Worm (Caenorhabditis elegans) whole organism, young adult: ENCODE measurements around the gene sre-27.
"Not testable (repeated sequence)": the region's sequence is repeated elsewhere in the genome, so short reads cannot be mapped to it uniquely, and the experiment has no call there.

Source experiments
- C06A6.2 ChIP-seq: fragments of 200-800 bp; sonication (Bioruptor generic); conservative IDR thresholded peaks from 2 replicates; pipeline ENCODE4 v1.3.6; 2022; ENCODE audit warnings: missing genetic modification characterization, missing compliant biosample characterization
- F22D6.2 ChIP-seq: sonication (generic microtip); optimal IDR thresholded peaks from 2 replicates; lab custom pipeline; 2016; ENCODE audit warnings: mild to moderate bottlenecking, missing genetic modification characterization, missing compliant biosample characterization
- F23B12.7 ChIP-seq: sonication (generic microtip); optimal IDR thresholded peaks from 2 replicates; lab custom pipeline; 2017; ENCODE audit warnings: missing genetic modification characterization, mild to moderate bottlenecking, missing compliant biosample characterization, antibody characterized with exemption, moderate library complexity; ENCODE audit not compliant: insufficient read depth
- ceh-40 ChIP-seq: fragments of 200-800 bp; sonication (Bioruptor generic); IDR thresholded peaks from 2 replicates; pipeline ENCODE4 v1.3.6; 2022; ENCODE audit warnings: missing genetic modification characterization, missing compliant biosample characterization
- egrh-3 ChIP-seq: fragments of 200-800 bp; sonication (Bioruptor generic); IDR thresholded peaks from 2 replicates; pipeline ENCODE4 v1.3.6; 2022; ENCODE audit warnings: missing genetic modification reagents, missing genetic modification characterization, missing compliant biosample characterization
- fkh-3 ChIP-seq: sonication (generic microtip); optimal IDR thresholded peaks from 2 replicates; lab custom pipeline; 2016; ENCODE audit warnings: mild to moderate bottlenecking, missing genetic modification characterization, missing compliant biosample characterization
- hsf-1 ChIP-seq: fragments of 200-800 bp; sonication (Bioruptor generic); IDR thresholded peaks from 2 replicates; pipeline ENCODE4 v1.3.6; 2022; ENCODE audit warnings: missing genetic modification reagents, missing genetic modification characterization, missing compliant biosample characterization
- lin-35 ChIP-seq, 3 experiments: fragments of 150-350 bp in 2 of 3; sonication (generic microtip) in 1 of 3; optimal IDR thresholded peaks; 2 replicates each; lab custom pipeline; 2014 to 2018; ENCODE audit warnings: missing biosample characterization in 3 of 3, missing genetic modification characterization in 3 of 3, missing genetic modification reagents in 3 of 3
- lin-40 ChIP-seq: sonication (generic microtip); optimal IDR thresholded peaks from 2 replicates; lab custom pipeline; 2016; ENCODE audit warnings: missing genetic modification characterization, mild to moderate bottlenecking, missing compliant biosample characterization, missing genotype, missing genetic modification reagents
- mes-4 ChIP-seq: sonication (generic microtip); optimal IDR thresholded peaks from 2 replicates; lab custom pipeline; 2016; ENCODE audit warnings: missing genotype, missing genetic modification characterization, missing compliant biosample characterization
- nhr-90 ChIP-seq: sonication (generic microtip); optimal IDR thresholded peaks from 2 replicates; lab custom pipeline; 2016; ENCODE audit warnings: missing genotype, mild to moderate bottlenecking, missing genetic modification characterization, missing compliant biosample characterization
- snpc-1.3 ChIP-seq: sonication (generic microtip); optimal IDR thresholded peaks from 2 replicates; lab custom pipeline; 2017; ENCODE audit warnings: missing genetic modification characterization, mild to moderate bottlenecking, missing compliant biosample characterization, antibody characterized with exemption, moderate library complexity, missing genotype, missing genetic modification reagents; ENCODE audit not compliant: insufficient read depth
- snpc-4 ChIP-seq, 5 experiments: fragments of 150-350 bp in 1 of 5; sonication (generic microtip) in 4 of 5; optimal IDR thresholded peaks; 2 replicates each; lab custom pipeline; 2014 to 2018; ENCODE audit warnings: missing genetic modification characterization in 5 of 5, missing biosample characterization in 3 of 5, antibody characterized with exemption in 2 of 5, mild to moderate bottlenecking in 2 of 5, missing compliant biosample characterization in 2 of 5, missing genotype in 2 of 5, moderate library complexity in 2 of 5, missing genetic modification reagents in 1 of 5

DNA sequence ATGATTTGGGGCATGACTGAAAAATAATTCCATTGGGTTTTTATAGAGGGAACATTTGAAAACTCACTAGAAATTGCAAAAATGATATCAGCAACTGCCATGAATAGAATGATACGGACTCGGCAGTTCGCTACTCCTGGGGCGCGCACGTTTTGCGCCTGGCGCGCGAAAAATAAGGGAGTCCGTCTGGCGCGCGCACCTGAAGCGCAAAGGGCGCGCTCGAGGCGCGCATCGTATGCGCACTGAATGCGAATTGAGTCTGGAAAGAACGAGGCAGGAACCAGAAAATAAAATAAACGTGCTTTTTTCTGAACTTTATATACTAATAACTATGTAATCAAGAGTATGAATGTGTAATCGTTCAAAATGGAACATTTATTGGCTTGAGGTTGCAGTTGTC, 23.8 kb upstream of the sre-27 start, which contains the start of gene Y57A10C.10:
- not testable (repeated sequence) for TF ChIP-seq lin-35 (GFP tag; optimal IDR thresholded peaks at IDR 0.05; lab: Kevin White, UChicago); mes-4; lin-40; hsf-1; fkh-3 (tag; lab: Kevin White, UChicago); F22D6.2; snpc-4 (GFP tag; optimal IDR thresholded peaks at IDR 0.05; lab: Kevin White, UChicago); snpc-4 (tag; optimal IDR thresholded peaks at IDR 0.05; lab: Kevin White, UChicago); snpc-1.3; C06A6.2; ceh-40 (GFP tag; lab: Robert Waterston, UW); egrh-3 (GFP tag; lab: Robert Waterston, UW); F23B12.7 (tag; lab: Kevin White, UChicago); nhr-90 (tag; lab: Kevin White, UChicago)
